Worm (Caenorhabditis elegans): ENCODE results near the gene malt-1.
A peak's percentile ranks its signal among the peaks of the same experiment; 100 is the strongest.

The malt-1 gene

ce11 chrII:6926054-6926453 is 25.0 kb downstream of the malt-1 start:
- TF ChIP-seq mml-1 (tag; optimal IDR thresholded peaks at IDR 0.05), result no peak
- no peak for TF ChIP-seq lin-39 (tag; optimal IDR thresholded peaks at IDR 0.05)
- no peak for TF ChIP-seq unc-39 (tag; optimal IDR thresholded peaks at IDR 0.05)
- no peak for TF ChIP-seq sea-2 (GFP tag; optimal IDR thresholded peaks at IDR 0.05)
- no peak for TF ChIP-seq eor-1 (tag; optimal IDR thresholded peaks at IDR 0.05)
- no peak for TF ChIP-seq nhr-67 (tag; optimal IDR thresholded peaks at IDR 0.05)
- TF ChIP-seq ceh-82 (tag; optimal IDR thresholded peaks at IDR 0.05), result no peak
- TF ChIP-seq nhr-23 (tag; optimal IDR thresholded peaks at IDR 0.05), result no peak
- no peak for TF ChIP-seq fkh-10 (GFP tag; optimal IDR thresholded peaks at IDR 0.05)
- TF ChIP-seq nfya-1 (tag; optimal IDR thresholded peaks at IDR 0.05; ENCODE audit: insufficient read depth), result no peak
- TF ChIP-seq R02D3.7 (tag; optimal IDR thresholded peaks at IDR 0.05), result no peak
- no peak for TF ChIP-seq zag-1 (tag; optimal IDR thresholded peaks at IDR 0.05)
- no peak for TF ChIP-seq elt-1 (tag; optimal IDR thresholded peaks at IDR 0.05)
- TF ChIP-seq lin-15B (tag; optimal IDR thresholded peaks at IDR 0.05), result no peak
- no peak for TF ChIP-seq egl-5 (tag; optimal IDR thresholded peaks at IDR 0.05)

ce11 chrII:6923792-6924191 is 27.3 kb downstream of the malt-1 start:
- TF ChIP-seq unc-39 (tag; optimal IDR thresholded peaks at IDR 0.05), result no peak
- TF ChIP-seq mdl-1 (tag; optimal IDR thresholded peaks at IDR 0.05), result no peak
- TF ChIP-seq fos-1 (tag; optimal IDR thresholded peaks at IDR 0.05), result no peak
- no peak for TF ChIP-seq nhr-12 (tag; optimal IDR thresholded peaks at IDR 0.05)
- no peak for TF ChIP-seq elt-2 (tag; optimal IDR thresholded peaks at IDR 0.05)
- TF ChIP-seq lsy-12 (tag; optimal IDR thresholded peaks at IDR 0.05), result no peak
- no peak for TF ChIP-seq nhr-237 (tag; optimal IDR thresholded peaks at IDR 0.05)
- no peak for TF ChIP-seq tbx-2 (tag; optimal IDR thresholded peaks at IDR 0.05)
- TF ChIP-seq ztf-11 (tag; optimal IDR thresholded peaks at IDR 0.05), result no peak
- TF ChIP-seq sea-2 (GFP tag; optimal IDR thresholded peaks at IDR 0.05), result no peak
- no peak for TF ChIP-seq ceh-16 (tag; optimal IDR thresholded peaks at IDR 0.05)
- no peak for TF ChIP-seq lin-15B (tag; optimal IDR thresholded peaks at IDR 0.05)
- no peak for TF ChIP-seq aly-2 (tag; optimal IDR thresholded peaks at IDR 0.05)
- no peak for TF ChIP-seq egl-27 (tag; optimal IDR thresholded peaks at IDR 0.05)

- TF ChIP-seq ZK546.5 (tag; optimal IDR thresholded peaks at IDR 0.05), result no peak
- peak; percentile 26 for TF ChIP-seq pqm-1 (tag; optimal IDR thresholded peaks at IDR 0.05)
- no peak for TF ChIP-seq ceh-16 (tag; optimal IDR thresholded peaks at IDR 0.05)
- no peak for TF ChIP-seq ceh-82 (tag; optimal IDR thresholded peaks at IDR 0.05)
- no peak for TF ChIP-seq nhr-77 (tag; optimal IDR thresholded peaks at IDR 0.05)
- no peak for TF ChIP-seq nhr-23 (tag; optimal IDR thresholded peaks at IDR 0.05)
- TF ChIP-seq jun-1 (tag; optimal IDR thresholded peaks at IDR 0.05), result no peak
- TF ChIP-seq ztf-4 (tag; optimal IDR thresholded peaks at IDR 0.05), result no peak
- no peak for TF ChIP-seq unc-39 (tag; optimal IDR thresholded peaks at IDR 0.05)
- no peak for TF ChIP-seq unc-62 (GFP tag; optimal IDR thresholded peaks at IDR 0.05)
- TF ChIP-seq eor-1 (tag; optimal IDR thresholded peaks at IDR 0.05), result no peak
- TF ChIP-seq nfya-1 (tag; optimal IDR thresholded peaks at IDR 0.05; ENCODE audit: insufficient read depth), result no peak
- TF ChIP-seq elt-2 (tag; optimal IDR thresholded peaks at IDR 0.05), result peak; percentile 65
Measured at ce11 chrII:6919363-6919851, 31.7 kb downstream of the malt-1 start, which contains the start of gene B0252.1. TSS of gene B0252.1 (plus strand) at chrII:6919680.

- TF ChIP-seq skn-1 (tag; optimal IDR thresholded peaks at IDR 0.05) (no peak), ama-1 (optimal IDR thresholded peaks at IDR 0.05) (no peak), pqm-1 (tag; optimal IDR thresholded peaks at IDR 0.05) (peak; percentile 9), nhr-25 (tag; optimal IDR thresholded peaks at IDR 0.05) (no peak), ceh-28 (tag; optimal IDR thresholded peaks at IDR 0.05) (no peak), nhr-11 (tag; optimal IDR thresholded peaks at IDR 0.05) (no peak), nfya-1 (tag; optimal IDR thresholded peaks at IDR 0.05; ENCODE audit: insufficient read depth) (no peak), nhr-43 (tag; optimal IDR thresholded peaks at IDR 0.05; ENCODE audit: poor library complexity, severe bottlenecking) (no peak), elt-2 (tag; optimal IDR thresholded peaks at IDR 0.05) (peak; percentile 55), snpc-4 (tag; optimal IDR thresholded peaks at IDR 0.05) (no peak), elt-1 (tag; optimal IDR thresholded peaks at IDR 0.05) (no peak), ztf-4 (tag; optimal IDR thresholded peaks at IDR 0.05) (no peak), nhr-23 (tag; optimal IDR thresholded peaks at IDR 0.05) (no peak)
Measured at ce11 chrII:6918862-6919261, 32.2 kb downstream of the malt-1 start, which contains the start of gene B0252.5. TSS of gene B0252.5 (minus strand) at chrII:6918878.
